Fruit fly (Drosophila melanogaster) whole organism, adult: Measurements from ENCODE around the gene exd.

Experiments
- CG11617 ChIP-seq: fragments of 200-800 bp; sonication (Bioruptor generic); optimal IDR thresholded peaks from 2 replicates; lab custom pipeline; 2017; ENCODE audit warnings: mild to moderate bottlenecking, missing biosample characterization, missing genetic modification reagents, missing genetic modification characterization
- CG12768 ChIP-seq: fragments of 200-800 bp; sonication (Bioruptor generic); optimal IDR thresholded peaks from 2 replicates; lab custom pipeline; 2017; ENCODE audit warnings: missing biosample characterization, missing genetic modification characterization, mild to moderate bottlenecking, moderate library complexity, missing genetic modification reagents
- CG14711 ChIP-seq: fragments of 200-800 bp; sonication (Bioruptor generic); optimal IDR thresholded peaks from 2 replicates; lab custom pipeline; 2018; ENCODE audit warnings: missing biosample characterization, mild to moderate bottlenecking, missing genetic modification characterization, moderate library complexity
- CG1620 ChIP-seq: fragments of 200-800 bp; sonication (Bioruptor generic); optimal IDR thresholded peaks from 2 replicates; lab custom pipeline; 2016; ENCODE audit warnings: missing biosample characterization, missing genetic modification characterization
- CG33017 ChIP-seq: fragments of 200-800 bp; sonication (Bioruptor generic); optimal IDR thresholded peaks from 2 replicates; lab custom pipeline; 2018; ENCODE audit warnings: missing biosample characterization, mild to moderate bottlenecking, missing genetic modification characterization, moderate library complexity
- CG5204 ChIP-seq: fragments of 200-800 bp; sonication (Bioruptor generic); optimal IDR thresholded peaks from 2 replicates; lab custom pipeline; 2016; ENCODE audit warnings: missing biosample characterization, missing genetic modification characterization
- CG7045 ChIP-seq: fragments of 200-800 bp; sonication (Bioruptor generic); optimal IDR thresholded peaks from 2 replicates; lab custom pipeline; 2017; ENCODE audit warnings: missing biosample characterization, mild to moderate bottlenecking, missing genetic modification characterization
- CG7101 ChIP-seq: fragments of 200-800 bp; sonication (Bioruptor generic); optimal IDR thresholded peaks from 2 replicates; lab custom pipeline; 2018; ENCODE audit warnings: missing biosample characterization, mild to moderate bottlenecking, missing genetic modification characterization, moderate library complexity
- Clk ChIP-seq: fragments of 200-800 bp; sonication (Bioruptor generic); optimal IDR thresholded peaks from 2 replicates; lab custom pipeline; 2017; ENCODE audit warnings: missing biosample characterization, missing genetic modification characterization
- Crg-1 ChIP-seq: fragments of 200-800 bp; sonication (Bioruptor generic); optimal IDR thresholded peaks from 2 replicates; lab custom pipeline; 2016; ENCODE audit warnings: missing biosample characterization, missing genetic modification characterization
- Hr96 ChIP-seq: fragments of 200-800 bp; sonication (Bioruptor generic); optimal IDR thresholded peaks from 2 replicates; lab custom pipeline; 2016; ENCODE audit warnings: missing biosample characterization, missing genetic modification characterization
- Mnt ChIP-seq: fragments of 200-800 bp; sonication (Bioruptor generic); optimal IDR thresholded peaks from 2 replicates; lab custom pipeline; 2016; ENCODE audit warnings: missing biosample characterization, mild to moderate bottlenecking, missing genetic modification characterization
- bab1 ChIP-seq: fragments of 200-800 bp; sonication (Bioruptor generic); optimal IDR thresholded peaks from 3 replicates; lab custom pipeline; 2019; ENCODE audit warnings: missing biosample characterization, mild to moderate bottlenecking, missing genetic modification characterization, moderate library complexity
- cic ChIP-seq: fragments of 200-800 bp; sonication (Bioruptor generic); optimal IDR thresholded peaks from 2 replicates; lab custom pipeline; 2017; ENCODE audit warnings: missing biosample characterization, mild to moderate bottlenecking, missing genetic modification characterization, moderate library complexity
- cnc ChIP-seq, 2 experiments: fragments of >200 bp; optimal IDR thresholded peaks; 2 replicates each; lab custom pipeline; 2017
- kay ChIP-seq: fragments of 200-800 bp; sonication (Bioruptor generic); peaks from one replicate; lab custom pipeline; 2016; ENCODE audit warnings: missing biosample characterization, missing genetic modification characterization, borderline replicate concordance
- ovo ChIP-seq: fragments of 200-800 bp; sonication (Bioruptor generic); optimal IDR thresholded peaks from 2 replicates; lab custom pipeline; 2016; ENCODE audit warnings: missing biosample characterization, missing genetic modification characterization
- pad ChIP-seq: fragments of 200-800 bp; sonication (Bioruptor generic); optimal IDR thresholded peaks from 3 replicates; lab custom pipeline; 2017; ENCODE audit warnings: missing biosample characterization, missing genetic modification characterization, mild to moderate bottlenecking, moderate library complexity, missing genetic modification reagents
- tj ChIP-seq: fragments of 200-800 bp; sonication (Bioruptor generic); optimal IDR thresholded peaks from 3 replicates; lab custom pipeline; 2017; ENCODE audit warnings: missing biosample characterization, mild to moderate bottlenecking, missing genetic modification characterization, moderate library complexity
- toe ChIP-seq: fragments of 200-800 bp; sonication (Bioruptor generic); optimal IDR thresholded peaks from 2 replicates; lab custom pipeline; 2016; ENCODE audit warnings: missing biosample characterization, missing genetic modification characterization

exd gene

DNA sequence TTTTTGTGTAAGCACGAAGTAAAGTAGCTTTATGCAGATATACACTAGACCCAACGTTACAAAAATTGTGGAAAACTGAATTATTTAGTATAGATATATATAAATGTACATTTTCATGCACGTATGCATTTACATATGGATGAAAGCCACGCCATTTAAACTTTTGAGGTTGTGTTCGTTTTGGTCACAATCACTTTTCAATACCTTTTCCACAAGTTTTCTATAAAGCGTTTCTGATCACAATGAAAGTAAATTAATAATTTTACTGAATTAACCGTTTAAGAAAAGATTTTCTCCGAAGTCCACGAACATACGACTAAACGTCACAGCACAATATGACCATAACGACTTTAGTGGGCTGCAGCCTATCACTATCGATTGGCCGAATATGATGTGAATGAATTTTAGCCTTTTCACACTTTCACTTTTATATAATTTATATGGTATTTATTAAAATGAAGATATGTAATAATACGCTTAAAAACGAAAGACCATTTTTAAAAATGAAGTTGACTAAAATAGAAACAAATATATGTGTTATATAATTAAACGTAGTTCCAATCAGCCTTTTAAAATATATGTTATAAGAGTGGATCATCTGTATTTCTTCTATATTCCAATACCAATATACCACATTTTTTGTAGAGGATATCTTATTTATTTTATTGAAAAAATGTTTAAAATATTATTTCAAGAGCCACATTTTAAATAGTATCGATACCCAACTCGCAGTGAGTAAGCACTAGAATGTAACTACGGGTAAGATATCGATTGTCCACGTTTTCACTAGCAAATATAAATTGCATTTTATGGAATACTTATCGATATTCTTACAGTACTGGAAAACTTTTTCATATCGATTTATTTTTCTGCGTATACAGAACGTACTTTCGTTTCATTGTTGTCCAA is at the start of gene exd, which contains the start of the genes CG46312 and eIF5:
Gene exd (plus strand): TSS at position 851 of the 909 bp plus-strand sequence.
Gene CG46312 (minus strand): TSS at position 357 of the 909 bp plus-strand sequence.
Gene eIF5 (minus strand): TSS at position 357 of the 909 bp plus-strand sequence.
- TF ChIP-seq cnc (optimal IDR thresholded peaks at IDR 0.05; lab: Kevin White, UChicago): no peak
- TF ChIP-seq bab1 (GFP tag; lab: Kevin White, UChicago): peak; percentile 73
- TF ChIP-seq CG7101 (tag; lab: Kevin White, UChicago): peak; percentile 18
- TF ChIP-seq Mnt (GFP tag; lab: Kevin White, UChicago): peak; percentile 29
- peak; percentile 13 for TF ChIP-seq ovo (GFP tag; lab: Kevin White, UChicago)

DNA sequence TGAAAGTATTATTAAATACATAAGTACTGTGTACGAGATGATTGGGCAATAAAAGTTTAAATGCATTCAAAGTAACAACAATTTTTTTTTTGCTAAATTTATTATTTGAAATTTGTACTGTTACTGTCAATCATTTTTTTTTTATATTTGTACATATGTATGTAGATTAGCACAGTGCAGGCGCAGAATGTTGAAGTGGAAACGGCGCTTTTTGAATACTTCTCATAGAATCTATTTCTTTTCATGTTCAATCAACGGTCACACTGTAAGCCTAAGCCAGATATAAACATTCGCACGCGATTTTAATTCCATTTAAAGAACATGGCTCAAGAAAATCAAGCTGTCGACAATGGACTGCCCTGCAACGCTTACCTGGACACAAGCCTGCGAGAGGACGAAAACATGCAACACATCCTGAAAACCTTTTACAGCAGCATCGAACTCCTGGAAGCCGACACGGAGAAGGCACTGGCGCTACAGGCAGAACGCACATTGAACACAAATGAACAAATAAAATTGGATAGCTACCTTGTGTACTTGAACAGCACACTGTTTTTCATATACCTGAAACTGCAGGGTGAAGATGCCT is 47.4 kb upstream of the exd start, which contains the start of gene Rrp47:
Gene Rrp47 (plus strand): TSS at position 163 of the 589 bp plus-strand sequence.
- TF ChIP-seq toe (GFP tag; lab: Kevin White, UChicago) (no peak), kay (GFP tag; lab: Kevin White, UChicago) (peak; percentile 26), Mnt (GFP tag; lab: Kevin White, UChicago) (peak; percentile 16), ovo (GFP tag; lab: Kevin White, UChicago) (no peak), tj (GFP tag; lab: Kevin White, UChicago) (no peak), bab1 (GFP tag; lab: Kevin White, UChicago) (peak; percentile 25), cnc (optimal IDR thresholded peaks at IDR 0.05; lab: Kevin White, UChicago) (no peak)

DNA sequence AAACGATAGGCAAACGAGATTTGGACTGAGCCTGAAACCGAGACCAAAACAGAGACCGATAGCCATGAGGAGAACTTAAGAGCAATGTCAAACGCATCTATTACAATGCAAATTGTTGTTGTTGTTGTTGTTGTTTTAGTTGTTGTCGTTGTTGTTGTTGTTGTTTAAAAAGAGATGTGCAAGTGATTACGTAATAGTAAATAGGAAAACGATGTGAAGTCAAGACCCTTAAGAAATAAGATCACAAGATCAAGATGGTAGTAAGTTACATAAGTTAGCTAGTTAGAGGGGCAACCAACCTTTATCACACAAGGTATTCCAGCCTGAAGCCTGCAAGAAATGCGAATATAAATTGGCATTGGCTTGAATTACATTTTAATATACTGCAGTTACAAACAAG is 42.2 kb upstream of the exd start:
- no peak for TF ChIP-seq CG11617 (GFP tag; lab: Kevin White, UChicago)
- no peak for TF ChIP-seq CG1620 (GFP tag; lab: Kevin White, UChicago)
- no peak for TF ChIP-seq toe (GFP tag; lab: Kevin White, UChicago)
- no peak for TF ChIP-seq CG7101 (tag; lab: Kevin White, UChicago)
- no peak for TF ChIP-seq pad (GFP tag; lab: Kevin White, UChicago)
- TF ChIP-seq kay (GFP tag; lab: Kevin White, UChicago): no peak
- no peak for TF ChIP-seq Hr96 (GFP tag; lab: Kevin White, UChicago)
- TF ChIP-seq cic (GFP tag; lab: Kevin White, UChicago): no peak
- no peak for TF ChIP-seq CG12768
- TF ChIP-seq CG7045 (GFP tag; lab: Kevin White, UChicago): no peak
- no peak for TF ChIP-seq tj (GFP tag; lab: Kevin White, UChicago)
- no peak for TF ChIP-seq CG14711 (tag; lab: Kevin White, UChicago)
- TF ChIP-seq bab1 (GFP tag; lab: Kevin White, UChicago): no peak

DNA sequence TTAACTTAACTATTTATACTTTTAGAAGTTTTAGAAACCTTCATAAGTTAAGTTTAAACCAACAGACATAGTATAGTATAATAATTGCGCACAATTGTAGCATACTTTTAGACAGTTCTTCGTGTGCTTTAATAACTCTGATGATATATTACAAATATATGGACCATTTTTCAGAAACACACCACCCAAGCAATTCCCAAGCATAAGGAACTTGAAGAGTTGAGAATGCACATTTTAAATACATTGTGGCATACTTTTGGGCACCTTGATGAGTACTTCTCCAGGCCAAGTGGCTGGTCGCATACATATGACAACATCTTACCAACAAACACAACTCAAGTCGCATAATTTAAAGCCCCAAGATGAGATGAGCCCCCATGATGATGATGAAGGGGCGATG is 22.7 kb upstream of the exd start:
- no peak for TF ChIP-seq CG14711 (tag; lab: Kevin White, UChicago)
- TF ChIP-seq CG12768: no peak
- TF ChIP-seq Mnt (GFP tag; lab: Kevin White, UChicago): no peak
- no peak for TF ChIP-seq Hr96 (GFP tag; lab: Kevin White, UChicago)
- TF ChIP-seq tj (GFP tag; lab: Kevin White, UChicago): no peak
- no peak for TF ChIP-seq Clk (GFP tag; lab: Kevin White, UChicago)
- TF ChIP-seq cic (GFP tag; lab: Kevin White, UChicago): no peak
- no peak for TF ChIP-seq CG5204 (GFP tag; lab: Kevin White, UChicago)
- no peak for TF ChIP-seq CG33017
- no peak for TF ChIP-seq CG7045 (GFP tag; lab: Kevin White, UChicago)
- TF ChIP-seq CG1620 (GFP tag; lab: Kevin White, UChicago): no peak
- TF ChIP-seq Crg-1 (GFP tag; lab: Kevin White, UChicago): no peak
- TF ChIP-seq CG7101 (tag; lab: Kevin White, UChicago): no peak
- TF ChIP-seq bab1 (GFP tag; lab: Kevin White, UChicago): no peak
- TF ChIP-seq ovo (GFP tag; lab: Kevin White, UChicago): no peak
- no peak for TF ChIP-seq toe (GFP tag; lab: Kevin White, UChicago)
- TF ChIP-seq pad (GFP tag; lab: Kevin White, UChicago): no peak
- TF ChIP-seq CG11617 (GFP tag; lab: Kevin White, UChicago): no peak
- no peak for TF ChIP-seq cnc (optimal IDR thresholded peaks at IDR 0.05; lab: Kevin White, UChicago)

DNA sequence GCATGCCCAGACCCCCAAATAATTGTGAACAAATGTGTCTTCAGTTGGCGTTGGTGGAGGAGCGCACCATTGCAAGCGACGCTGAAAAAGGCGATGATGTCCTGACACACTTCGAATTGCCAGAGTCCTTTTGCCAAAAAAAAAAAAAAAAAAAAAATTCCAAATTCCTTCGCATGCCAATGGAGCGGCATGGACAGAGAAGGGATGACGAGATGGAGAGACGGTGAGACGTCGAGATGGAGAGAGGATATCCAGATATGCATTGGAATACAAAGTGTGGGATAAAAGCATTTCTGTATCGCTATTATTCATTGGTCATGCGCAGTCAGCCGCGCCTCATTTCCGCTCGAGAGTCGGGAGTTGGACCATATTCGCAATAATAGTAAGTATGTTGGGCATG is 20.7 kb upstream of the exd start:
- TF ChIP-seq CG11617 (GFP tag; lab: Kevin White, UChicago): no peak
- TF ChIP-seq tj (GFP tag; lab: Kevin White, UChicago): no peak
- no peak for TF ChIP-seq cic (GFP tag; lab: Kevin White, UChicago)
- TF ChIP-seq Clk (GFP tag; lab: Kevin White, UChicago): no peak
- no peak for TF ChIP-seq bab1 (GFP tag; lab: Kevin White, UChicago)
- TF ChIP-seq toe (GFP tag; lab: Kevin White, UChicago): no peak
- no peak for TF ChIP-seq CG7045 (GFP tag; lab: Kevin White, UChicago)
- no peak for TF ChIP-seq cnc (optimal IDR thresholded peaks at IDR 0.05; lab: Kevin White, UChicago)
- TF ChIP-seq CG14711 (tag; lab: Kevin White, UChicago): no peak
- TF ChIP-seq ovo (GFP tag; lab: Kevin White, UChicago): no peak
- no peak for TF ChIP-seq Crg-1 (GFP tag; lab: Kevin White, UChicago)
